Worm (Caenorhabditis elegans) whole organism, L4 larva: Measurements from ENCODE around the gene F21C10.10.

Experiments used
- arid-1 ChIP-seq: fragments of 200-800 bp; sonication (Bioruptor generic); conservative IDR thresholded peaks from 2 replicates; pipeline ENCODE4 v1.3.6; 2022; ENCODE audit warnings: missing genetic modification reagents, missing genetic modification characterization, missing compliant biosample characterization
- cey-2 ChIP-seq: sonication (generic microtip); optimal IDR thresholded peaks from 3 replicates; lab custom pipeline; 2017; ENCODE audit warnings: missing genetic modification characterization, mild to moderate bottlenecking, missing compliant biosample characterization, antibody characterized with exemption, borderline replicate concordance; ENCODE audit not compliant: insufficient read depth
- dpl-1 ChIP-seq: fragments of 150-350 bp; optimal IDR thresholded peaks from 2 replicates; lab custom pipeline; 2014; ENCODE audit warnings: missing biosample characterization, missing genetic modification reagents, missing genetic modification characterization
- lin-13 ChIP-seq: fragments of 150-350 bp; optimal IDR thresholded peaks from 2 replicates; lab custom pipeline; 2014; ENCODE audit warnings: missing biosample characterization, missing genetic modification reagents, missing genetic modification characterization
- lin-15B ChIP-seq: fragments of 150-350 bp; sonication (generic microtip); optimal IDR thresholded peaks from 3 replicates; lab custom pipeline; 2014; ENCODE audit warnings: missing biosample characterization, missing genetic modification characterization
- lin-29 ChIP-seq: fragments of 200-800 bp; sonication (Bioruptor generic); IDR thresholded peaks from 2 replicates; pipeline ENCODE4 v1.3.6; 2022; ENCODE audit warnings: missing genetic modification reagents, missing genetic modification characterization, missing compliant biosample characterization
- lsy-2 ChIP-seq, 2 experiments: fragments of 150-350 bp in 1 of 2; sonication (generic microtip) in 1 of 2; optimal IDR thresholded peaks; 2 replicates each; lab custom pipeline; 2014 to 2017; ENCODE audit warnings: missing biosample characterization in 2 of 2, missing genetic modification characterization in 2 of 2
- nhr-76 ChIP-seq: fragments of 150-350 bp; optimal IDR thresholded peaks from 2 replicates; lab custom pipeline; 2014; ENCODE audit warnings: missing biosample characterization, missing genetic modification characterization
- nhr-77 ChIP-seq: fragments of 150-350 bp; optimal IDR thresholded peaks from 2 replicates; lab custom pipeline; 2014; ENCODE audit warnings: missing biosample characterization, missing genetic modification characterization
- pqm-1 ChIP-seq: sonication (generic microtip); optimal IDR thresholded peaks from 2 replicates; lab custom pipeline; 2017; ENCODE audit warnings: missing biosample characterization, missing genetic modification characterization
- tra-1 ChIP-seq: fragments of 200-800 bp; sonication (Bioruptor generic); IDR thresholded peaks from 2 replicates; pipeline ENCODE4 v1.3.6; 2022; ENCODE audit warnings: missing genetic modification reagents, missing genetic modification characterization, missing compliant biosample characterization
- unc-62 ChIP-seq, 3 experiments: fragments of 150-350 bp in 1 of 3; sonication (generic microtip); optimal IDR thresholded peaks in 2 of 3; peaks in 1 of 3; 1 replicate in 1 of 3; 2 replicates in 2 of 3; lab custom pipeline; 2014 to 2017; ENCODE audit warnings: missing biosample characterization in 3 of 3, missing genetic modification characterization in 3 of 3, missing genetic modification reagents in 3 of 3, missing genotype in 1 of 3
- vab-7 ChIP-seq: fragments of 200-800 bp; sonication (Bioruptor generic); IDR thresholded peaks from 2 replicates; pipeline ENCODE4 v1.3.6; 2022; ENCODE audit warnings: missing genetic modification reagents, missing genetic modification characterization, missing compliant biosample characterization
- zag-1 ChIP-seq: fragments of 150-350 bp; optimal IDR thresholded peaks from 2 replicates; lab custom pipeline; 2014; ENCODE audit warnings: missing biosample characterization, missing genetic modification characterization

DNA sequence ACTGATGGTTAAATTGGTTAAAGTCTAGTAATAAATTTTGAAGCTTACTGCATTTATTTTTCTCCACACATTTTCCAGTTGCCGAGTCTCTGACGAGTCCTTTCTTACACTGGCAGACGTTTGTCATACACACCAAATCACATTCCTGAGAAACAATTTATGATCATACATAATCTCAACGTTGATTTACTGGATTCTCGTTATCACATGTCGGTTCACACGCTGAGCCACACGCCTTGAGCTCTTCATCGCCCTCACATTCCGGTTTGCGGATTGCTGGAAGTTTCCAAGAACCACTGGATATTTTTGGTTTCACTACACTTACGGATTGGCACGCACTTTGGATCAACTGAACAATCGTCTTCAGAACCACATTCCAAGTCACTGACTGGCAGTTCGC is 40.4 kb upstream of the F21C10.10 start:
- TF ChIP-seq cey-2 (tag; lab: Kevin White, UChicago) (no peak), tra-1 (GFP tag; lab: Robert Waterston, UW) (no peak), nhr-77 (tag; lab: Kevin White, UChicago) (no peak), vab-7 (GFP tag; lab: Robert Waterston, UW) (no peak), unc-62 (GFP tag; optimal IDR thresholded peaks at IDR 0.05 in 1 of 2; lab: Kevin White, UChicago) (peak in 1 of 2 experiments; percentile 68), unc-62 (tag; optimal IDR thresholded peaks at IDR 0.05; lab: Kevin White, UChicago) (no peak), lin-29 (GFP tag; lab: Robert Waterston, UW) (no peak), pqm-1 (no peak), lin-15B (tag; lab: Kevin White, UChicago) (no peak), arid-1 (GFP tag; lab: Robert Waterston, UW) (no peak), dpl-1 (GFP tag; lab: Kevin White, UChicago) (no peak), nhr-76 (no peak), lsy-2 (tag; optimal IDR thresholded peaks at IDR 0.05; lab: Kevin White, UChicago) (no peak), lin-13 (GFP tag; lab: Kevin White, UChicago) (no peak), zag-1 (no peak)
